Worm (Caenorhabditis elegans) whole organism, L4/young adult: Measurements from ENCODE around the gene hil-6.

ENCODE experiments used
- dao-5 ChIP-seq: sonication (generic microtip); optimal IDR thresholded peaks from 2 replicates; lab custom pipeline; 2016; ENCODE audit warnings: missing genotype, missing genetic modification characterization, moderate library complexity, missing compliant biosample characterization
- him-1 ChIP-seq: sonication (generic microtip); optimal IDR thresholded peaks from 2 replicates; lab custom pipeline; 2016; ENCODE audit warnings: missing genotype, missing genetic modification reagents, missing genetic modification characterization, missing compliant biosample characterization

DNA sequence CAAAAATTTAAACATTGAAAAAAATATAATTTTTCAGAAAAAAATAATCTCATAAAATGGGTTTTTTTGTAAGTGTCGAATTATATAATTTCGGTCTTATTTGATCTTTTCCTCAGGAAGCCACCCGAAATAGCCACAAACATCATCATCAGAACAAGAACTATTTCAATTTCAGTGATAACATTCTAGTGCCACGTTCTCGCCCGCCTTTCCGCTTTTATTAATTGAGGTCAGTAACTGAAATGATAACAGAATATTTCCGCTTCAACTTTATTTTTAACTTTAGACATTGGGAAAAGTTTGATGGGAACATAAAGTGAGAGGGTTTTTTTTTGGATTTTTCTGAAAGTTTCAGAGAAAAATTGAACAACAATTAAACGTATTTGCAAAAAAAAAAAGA lies 42.1 kb downstream of the hil-6 start:
- no peak for TF ChIP-seq him-1
- TF ChIP-seq dao-5 = no peak
